Worm (Caenorhabditis elegans): ENCODE data around the gene srg-47.

- TF ChIP-seq hlh-8 (tag; optimal IDR thresholded peaks at IDR 0.05) (no peak), unc-3 (GFP tag; conservative IDR thresholded peaks at IDR 0.05) (no peak), unc-3 (tag; optimal IDR thresholded peaks at IDR 0.05) (peak; percentile 1), rnt-1 (tag; optimal IDR thresholded peaks at IDR 0.05) (no peak), C38D4.7 (GFP tag; optimal IDR thresholded peaks at IDR 0.05) (peak; percentile 33), pqm-1 (tag; optimal IDR thresholded peaks at IDR 0.05) (no peak), nhr-232 (tag; optimal IDR thresholded peaks at IDR 0.05) (no peak), Y22D7AL.16 (tag; optimal IDR thresholded peaks at IDR 0.05) (no peak), fkh-10 (GFP tag; optimal IDR thresholded peaks at IDR 0.05) (no peak), pha-4 (tag; optimal IDR thresholded peaks at IDR 0.05) (no peak), ttx-3 (tag; optimal IDR thresholded peaks at IDR 0.05) (peak; percentile 53)
Measured at ce11 chrV:14523788-14524582, 32.1 kb downstream of the srg-47 start, which contains the start of gene ril-1.

Data from whole organism, late embryonic.